Fruit fly (Drosophila melanogaster) whole organism, embryonic: Measurements from ENCODE around the gene AlaRS.

Experiments used
- Ada2b ChIP-seq: fragments of 200-800 bp; sonication (Bioruptor generic); IDR thresholded peaks from 2 replicates; pipeline ENCODE4 v1.3.6; 2022; ENCODE audit warnings: missing biosample characterization, missing genetic modification characterization
- Antp ChIP-seq: fragments of 200-800 bp; sonication (Bioruptor generic); optimal IDR thresholded peaks from 3 replicates; lab custom pipeline; 2016; ENCODE audit warnings: missing biosample characterization, missing genetic modification characterization
- B-H1 ChIP-seq: fragments of 200-800 bp; sonication (Bioruptor generic); IDR thresholded peaks from 3 replicates; pipeline ENCODE4 v1.3.6; 2022; ENCODE audit warnings: missing biosample characterization, missing genetic modification characterization
- Bdp1 ChIP-seq: fragments of 200-800 bp; sonication (Bioruptor generic); optimal IDR thresholded peaks from 3 replicates; lab custom pipeline; 2016; ENCODE audit warnings: missing biosample characterization, missing genetic modification characterization
- BtbVII ChIP-seq: fragments of 200-800 bp; sonication (Bioruptor generic); optimal IDR thresholded peaks from 3 replicates; lab custom pipeline; 2017; ENCODE audit warnings: missing biosample characterization, mild to moderate bottlenecking, missing genetic modification characterization
- CG1024 ChIP-seq: fragments of 200-800 bp; sonication (Bioruptor generic); IDR thresholded peaks from 2 replicates; pipeline ENCODE4 v1.3.6; 2022; ENCODE audit warnings: missing biosample characterization, missing genetic modification characterization
- CG11723 ChIP-seq: fragments of 200-800 bp; sonication (Bioruptor generic); optimal IDR thresholded peaks from 2 replicates; lab custom pipeline; 2017; ENCODE audit warnings: missing biosample characterization, mild to moderate bottlenecking, missing genetic modification characterization
- CG12236 ChIP-seq: fragments of 200-800 bp; sonication (Bioruptor generic); optimal IDR thresholded peaks from 2 replicates; lab custom pipeline; 2016; ENCODE audit warnings: missing biosample characterization, missing genetic modification characterization
- CG12299 ChIP-seq: fragments of 200-800 bp; sonication (Bioruptor generic); optimal IDR thresholded peaks from 2 replicates; lab custom pipeline; 2018; ENCODE audit warnings: missing biosample characterization, mild to moderate bottlenecking, missing genetic modification characterization
- CG13775 ChIP-seq: fragments of 200-800 bp; sonication (Bioruptor generic); optimal IDR thresholded peaks from 3 replicates; lab custom pipeline; 2017; ENCODE audit warnings: missing biosample characterization, mild to moderate bottlenecking, missing genetic modification characterization
- CG1529 ChIP-seq: fragments of 200-800 bp; sonication (Bioruptor generic); optimal IDR thresholded peaks from 3 replicates; lab custom pipeline; 2018; ENCODE audit warnings: missing biosample characterization, missing genetic modification characterization
- CG15601 ChIP-seq: fragments of 200-800 bp; sonication (Bioruptor generic); optimal IDR thresholded peaks from 3 replicates; lab custom pipeline; 2019; ENCODE audit warnings: missing biosample characterization, mild to moderate bottlenecking, missing genetic modification characterization, moderate library complexity
- CG16863 ChIP-seq: fragments of 200-800 bp; sonication (Bioruptor generic); optimal IDR thresholded peaks from 3 replicates; lab custom pipeline; 2016; ENCODE audit warnings: missing biosample characterization, missing genetic modification characterization
- CG17802 ChIP-seq: fragments of 200-800 bp; sonication (Bioruptor generic); optimal IDR thresholded peaks from 2 replicates; lab custom pipeline; 2018; ENCODE audit warnings: missing biosample characterization, mild to moderate bottlenecking, missing genetic modification characterization, moderate library complexity
- CG2120 ChIP-seq: fragments of 200-800 bp; sonication (Bioruptor generic); optimal IDR thresholded peaks from 3 replicates; lab custom pipeline; 2016; ENCODE audit warnings: missing biosample characterization, missing genetic modification characterization
- CG2199 ChIP-seq: fragments of 200-800 bp; sonication (Bioruptor generic); IDR thresholded peaks from 3 replicates; pipeline ENCODE4 v1.3.6; 2022; ENCODE audit warnings: missing biosample characterization, missing genetic modification characterization
- CG31441 ChIP-seq: fragments of 200-800 bp; sonication (Bioruptor generic); IDR thresholded peaks from 2 replicates; pipeline ENCODE4 v1.3.6; 2022; ENCODE audit warnings: missing biosample characterization, missing genetic modification characterization
- CG3726 ChIP-seq: fragments of 200-800 bp; sonication (Bioruptor generic); IDR thresholded peaks from 3 replicates; pipeline ENCODE4, ENCODE4 v1.3.6; 2022; ENCODE audit warnings: missing biosample characterization, missing genetic modification characterization
- CG6683 ChIP-seq: fragments of 200-800 bp; sonication (Bioruptor generic); optimal IDR thresholded peaks from 2 replicates; lab custom pipeline; 2017; ENCODE audit warnings: missing biosample characterization, mild to moderate bottlenecking, missing genetic modification characterization, missing genetic modification reagents
- CG6689 ChIP-seq: fragments of 200-800 bp; sonication (Bioruptor generic); IDR thresholded peaks from 2 replicates; pipeline ENCODE4 v1.3.6; 2022; ENCODE audit warnings: missing biosample characterization, missing genetic modification characterization
- CG7556 ChIP-seq: fragments of 200-800 bp; sonication (Bioruptor generic); optimal IDR thresholded peaks from 2 replicates; lab custom pipeline; 2017; ENCODE audit warnings: missing biosample characterization, mild to moderate bottlenecking, missing genetic modification characterization
- CG7963 ChIP-seq: fragments of 200-800 bp; sonication (Bioruptor generic); IDR thresholded peaks from 3 replicates; pipeline ENCODE4 v1.3.6; 2022; ENCODE audit warnings: missing biosample characterization, missing genetic modification characterization; ENCODE audit not compliant: partially characterized antibody
- CG8765 ChIP-seq: fragments of 200-800 bp; sonication (Bioruptor generic); IDR thresholded peaks from 2 replicates; pipeline ENCODE4 v1.3.6; 2022; ENCODE audit warnings: missing biosample characterization, missing genetic modification characterization
- CG9215 ChIP-seq: fragments of 200-800 bp; sonication (Bioruptor generic); IDR thresholded peaks from 2 replicates; pipeline ENCODE4 v1.3.6; 2022; ENCODE audit warnings: missing biosample characterization, missing genetic modification characterization
- D19B ChIP-seq: fragments of 200-800 bp; sonication (Bioruptor generic); optimal IDR thresholded peaks from 2 replicates; lab custom pipeline; 2017; ENCODE audit warnings: missing biosample characterization, mild to moderate bottlenecking, missing genetic modification characterization
- Eip74EF ChIP-seq, 2 experiments: fragments of 200-800 bp in 1 of 2; fragments of >200 bp in 1 of 2; sonication (Bioruptor generic) in 1 of 2; optimal IDR thresholded peaks; 2 replicates each; lab custom pipeline; 2017 to 2019; ENCODE audit warnings: missing biosample characterization in 2 of 2, missing genetic modification characterization in 2 of 2, mild to moderate bottlenecking in 1 of 2, moderate library complexity in 1 of 2
- Ets65A ChIP-seq: fragments of 200-800 bp; sonication (Bioruptor generic); peaks from one replicate; lab custom pipeline; 2016; ENCODE audit warnings: missing biosample characterization, missing genetic modification characterization
- Fer3 ChIP-seq: fragments of 200-800 bp; sonication (Bioruptor generic); optimal IDR thresholded peaks from 2 replicates; lab custom pipeline; 2018; ENCODE audit warnings: missing biosample characterization, mild to moderate bottlenecking, missing genetic modification characterization, moderate library complexity
- H15 ChIP-seq: fragments of 200-800 bp; sonication (Bioruptor generic); IDR thresholded peaks from 3 replicates; pipeline ENCODE4 v1.3.6; 2022; ENCODE audit warnings: missing biosample characterization, missing genetic modification characterization
- HLH54F ChIP-seq: fragments of 200-800 bp; sonication (Bioruptor generic); optimal IDR thresholded peaks from 3 replicates; lab custom pipeline; 2016; ENCODE audit warnings: missing biosample characterization, missing genetic modification characterization
- Hr39 ChIP-seq: fragments of >200 bp; optimal IDR thresholded peaks from 2 replicates; lab custom pipeline; 2017
- Kr ChIP-seq: fragments of 200-800 bp; sonication (Bioruptor generic); optimal IDR thresholded peaks from 2 replicates; lab custom pipeline; 2017; ENCODE audit warnings: missing biosample characterization, mild to moderate bottlenecking, missing genetic modification characterization
- MBD-R2 ChIP-seq: fragments of 200-800 bp; sonication (Bioruptor generic); IDR thresholded peaks from 2 replicates; pipeline ENCODE4 v1.3.6; 2022; ENCODE audit warnings: missing biosample characterization, missing genetic modification characterization
- Myb ChIP-seq: fragments of 200-800 bp; sonication (Bioruptor generic); optimal IDR thresholded peaks from 2 replicates; lab custom pipeline; 2016; ENCODE audit warnings: missing biosample characterization, missing genetic modification characterization
- Poxn ChIP-seq: fragments of 200-800 bp; sonication (Bioruptor generic); IDR thresholded peaks from 2 replicates; pipeline ENCODE4 v1.3.6; 2022; ENCODE audit warnings: missing biosample characterization, missing genetic modification characterization
- Ravus ChIP-seq: fragments of 200-800 bp; sonication (Bioruptor generic); IDR thresholded peaks from 2 replicates; pipeline ENCODE4 v1.3.6; 2022; ENCODE audit warnings: missing biosample characterization, missing genetic modification characterization
- Rfx ChIP-seq: fragments of 200-800 bp; sonication (Bioruptor generic); IDR thresholded peaks from 2 replicates; pipeline ENCODE4 v1.3.6; 2022; ENCODE audit warnings: missing biosample characterization, missing genetic modification characterization
- Usf ChIP-seq: fragments of 200-800 bp; sonication (Bioruptor generic); optimal IDR thresholded peaks from 2 replicates; lab custom pipeline; 2017; ENCODE audit warnings: missing genotype, missing biosample characterization, missing genetic modification characterization
- btn ChIP-seq: fragments of 200-800 bp; sonication (Bioruptor generic); optimal IDR thresholded peaks from 2 replicates; lab custom pipeline; 2016; ENCODE audit warnings: missing biosample characterization, missing genetic modification characterization
- chif ChIP-seq, 2 experiments: fragments of 200-800 bp; sonication (Bioruptor generic); optimal IDR thresholded peaks; 3 replicates each; lab custom pipeline; 2016; ENCODE audit warnings: missing biosample characterization in 2 of 2, missing genetic modification characterization in 2 of 2
- chinmo ChIP-seq: fragments of 200-800 bp; sonication (Bioruptor generic); IDR thresholded peaks from 4 replicates; pipeline ENCODE4 v1.3.6; 2022; ENCODE audit warnings: missing biosample characterization, missing genetic modification characterization; ENCODE audit not compliant: partially characterized antibody
- fd64A ChIP-seq: fragments of 200-800 bp; sonication (Bioruptor generic); optimal IDR thresholded peaks from 3 replicates; lab custom pipeline; 2018; ENCODE audit warnings: missing biosample characterization, mild to moderate bottlenecking, missing genetic modification characterization
- fd96Cb ChIP-seq: fragments of 200-800 bp; sonication (Bioruptor generic); optimal IDR thresholded peaks from 2 replicates; lab custom pipeline; 2018; ENCODE audit warnings: missing biosample characterization, mild to moderate bottlenecking, missing genetic modification characterization, moderate library complexity
- lab ChIP-seq: fragments of 200-800 bp; sonication (Bioruptor generic); optimal IDR thresholded peaks from 3 replicates; lab custom pipeline; 2017; ENCODE audit warnings: missing biosample characterization, missing genetic modification characterization, mild to moderate bottlenecking, moderate library complexity, missing genetic modification reagents
- oc ChIP-seq: fragments of 200-800 bp; sonication (Bioruptor generic); optimal IDR thresholded peaks from 2 replicates; lab custom pipeline; 2018; ENCODE audit warnings: missing biosample characterization, mild to moderate bottlenecking, missing genetic modification characterization, moderate library complexity
- otp ChIP-seq: fragments of 200-800 bp; sonication (Bioruptor generic); IDR thresholded peaks from 3 replicates; pipeline ENCODE4, ENCODE4 v1.3.6; 2022; ENCODE audit warnings: missing biosample characterization, missing genetic modification characterization
- sim ChIP-seq: fragments of 200-800 bp; sonication (Bioruptor generic); IDR thresholded peaks from 2 replicates; pipeline ENCODE4 v1.3.6; 2022; ENCODE audit warnings: missing biosample characterization, missing genetic modification characterization
- so ChIP-seq: fragments of 200-800 bp; sonication (Bioruptor generic); IDR thresholded peaks from 3 replicates; pipeline ENCODE4 v1.3.6; 2022; ENCODE audit warnings: missing biosample characterization, missing genetic modification characterization
- stc ChIP-seq: fragments of 200-800 bp; sonication (Bioruptor generic); IDR thresholded peaks from 2 replicates; pipeline ENCODE4 v1.3.6; 2022; ENCODE audit warnings: missing biosample characterization, missing genetic modification characterization
- stwl ChIP-seq: fragments of 200-800 bp; sonication (Bioruptor generic); optimal IDR thresholded peaks from 3 replicates; lab custom pipeline; 2018; ENCODE audit warnings: missing biosample characterization, mild to moderate bottlenecking, missing genetic modification characterization, moderate library complexity
- zen ChIP-seq: fragments of 200-800 bp; sonication (Bioruptor generic); optimal IDR thresholded peaks from 3 replicates; lab custom pipeline; 2018; ENCODE audit warnings: missing biosample characterization, mild to moderate bottlenecking, missing genetic modification characterization, moderate library complexity
- zf30C ChIP-seq: fragments of 200-800 bp; sonication (Bioruptor generic); optimal IDR thresholded peaks from 3 replicates; lab custom pipeline; 2018; ENCODE audit warnings: missing biosample characterization, mild to moderate bottlenecking, missing genetic modification characterization

The AlaRS gene

DNA sequence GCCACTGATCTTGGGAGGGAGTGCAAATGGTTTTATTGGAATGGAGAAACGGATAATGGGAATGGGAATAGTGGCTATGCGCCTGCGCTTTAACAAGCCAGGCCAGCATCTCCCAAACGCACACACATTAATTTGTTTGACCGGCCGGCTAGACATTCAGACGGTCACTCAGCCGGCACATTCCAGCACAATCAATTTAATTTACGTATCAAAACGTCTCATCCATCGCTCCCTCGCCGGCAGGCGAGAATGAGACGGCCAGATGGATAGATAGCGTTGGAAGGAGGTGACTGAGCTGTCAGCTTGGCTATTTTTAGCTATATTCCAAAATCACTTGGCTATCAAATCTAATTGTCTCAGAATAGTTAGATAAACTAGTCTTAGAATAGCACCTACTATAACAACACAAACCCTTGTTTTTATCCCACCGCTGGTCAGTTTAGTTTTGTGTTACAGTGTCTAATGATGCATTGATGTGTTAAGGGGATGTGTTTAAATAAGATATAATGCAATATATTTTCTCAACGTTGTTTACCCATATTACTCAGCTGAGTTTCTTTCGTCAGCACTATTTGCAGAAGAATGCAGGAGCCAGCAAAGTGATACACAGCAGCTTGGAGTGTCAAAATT, 42.0 kb upstream of the AlaRS start (continued):
- TF ChIP-seq CG1024 = no peak
- no peak for TF ChIP-seq D19B (GFP tag; lab: Kevin White, UChicago)
- TF ChIP-seq oc = no peak
- TF ChIP-seq Ets65A = no peak
- no peak for TF ChIP-seq Myb (GFP tag; lab: Kevin White, UChicago)
- peak; percentile 2 for TF ChIP-seq stwl
- peak; percentile 6 for TF ChIP-seq CG7556 (GFP tag; lab: Kevin White, UChicago)
- peak in 1 of 2 experiments; percentile 47 for TF ChIP-seq chif (GFP tag; optimal IDR thresholded peaks at IDR 0.05; lab: Kevin White, UChicago)
- peak; percentile 27 for TF ChIP-seq CG1529 (GFP tag; lab: Kevin White, UChicago)
- TF ChIP-seq Hr39 = no peak
- no peak for TF ChIP-seq Eip74EF (GFP tag; optimal IDR thresholded peaks at IDR 0.05; lab: Kevin White, UChicago)
- TF ChIP-seq Antp (GFP tag; lab: Kevin White, UChicago) = no peak
- TF ChIP-seq CG13775 (GFP tag; lab: Kevin White, UChicago) = no peak
- peak; percentile 34 for TF ChIP-seq Kr
- peak; percentile 42 for TF ChIP-seq fd64A (GFP tag; lab: Kevin White, UChicago)
- 0 out of 2 replicates have a peak, but pooled peaks have one; percentile 20 for TF ChIP-seq CG31441 (GFP tag; lab: Robert Waterston, UW)
- TF ChIP-seq CG8765 (GFP tag; lab: Robert Waterston, UW) = no peak
- TF ChIP-seq CG6683 = no peak
- no peak for TF ChIP-seq zf30C (GFP tag; lab: Kevin White, UChicago)
- TF ChIP-seq CG16863 (GFP tag; lab: Kevin White, UChicago) = no peak
- TF ChIP-seq stc = no peak
- no peak for TF ChIP-seq CG2199 (GFP tag; lab: Robert Waterston, UW)
- no peak for TF ChIP-seq CG11723 (GFP tag; lab: Kevin White, UChicago)
- TF ChIP-seq otp (GFP tag; lab: Robert Waterston, UW) = no peak
- TF ChIP-seq BtbVII (GFP tag; lab: Kevin White, UChicago) = no peak
- no peak for TF ChIP-seq CG3726 (GFP tag; lab: Robert Waterston, UW)
- TF ChIP-seq H15 = no peak
- TF ChIP-seq CG15601 (tag; lab: Kevin White, UChicago) = peak; percentile 25
- no peak for TF ChIP-seq CG2120 (GFP tag; lab: Kevin White, UChicago)
- TF ChIP-seq zen (tag; lab: Kevin White, UChicago) = no peak
- no peak for TF ChIP-seq Usf
- TF ChIP-seq CG9215 (GFP tag; lab: Robert Waterston, UW) = no peak
- no peak for TF ChIP-seq CG17802
- no peak for TF ChIP-seq lab (GFP tag; lab: Kevin White, UChicago)
- TF ChIP-seq B-H1 (GFP tag; lab: Robert Waterston, UW) = no peak
- TF ChIP-seq CG7963 (GFP tag; lab: Robert Waterston, UW) = no peak
- TF ChIP-seq Fer3 (tag; lab: Kevin White, UChicago) = no peak
- no peak for TF ChIP-seq Rfx (GFP tag; lab: Robert Waterston, UW)
- no peak for TF ChIP-seq chinmo
- no peak for TF ChIP-seq CG12236 (GFP tag; lab: Kevin White, UChicago)
- TF ChIP-seq Ravus (GFP tag; lab: Robert Waterston, UW) = no peak
- no peak for TF ChIP-seq Poxn (GFP tag; lab: Robert Waterston, UW)
- TF ChIP-seq fd96Cb (tag; lab: Kevin White, UChicago) = no peak
- TF ChIP-seq CG12299 (tag; lab: Kevin White, UChicago) = no peak
- TF ChIP-seq sim = no peak
- no peak for TF ChIP-seq HLH54F (GFP tag; lab: Kevin White, UChicago)
- no peak for TF ChIP-seq Ada2b (GFP tag; lab: Robert Waterston, UW)
- TF ChIP-seq CG6689 (GFP tag; lab: Robert Waterston, UW) = no peak
- TF ChIP-seq Bdp1 (GFP tag; lab: Kevin White, UChicago) = no peak
- no peak for TF ChIP-seq MBD-R2 (GFP tag; lab: Robert Waterston, UW)
- no peak for TF ChIP-seq so (GFP tag; lab: Robert Waterston, UW)
- TF ChIP-seq btn (GFP tag; lab: Kevin White, UChicago) = no peak
